Fruit fly (Drosophila melanogaster): Measurements from ENCODE around the gene CG1368.

CG1368 gene

dm6 chrX:14212147-14212792 is 37.7 kb downstream of the CG1368 start:
- TF ChIP-seq Vsx2 (GFP tag; optimal IDR thresholded peaks at IDR 0.05; ENCODE audit: partially characterized antibody) (peak; percentile 53), N (GFP tag; optimal IDR thresholded peaks at IDR 0.05) (no peak), Dif (GFP tag; optimal IDR thresholded peaks at IDR 0.05; ENCODE audit: partially characterized antibody) (peak; percentile 74), dmrt93B (GFP tag; optimal IDR thresholded peaks at IDR 0.05) (no peak), dl (GFP tag; optimal IDR thresholded peaks at IDR 0.05; ENCODE audit: insufficient read depth in 1 of 2, partially characterized antibody in 2 of 2) (peak; percentile 54 to 85)

dm6 chrX:14213509-14214154 is 39.1 kb downstream of the CG1368 start:
- TF ChIP-seq Myc (optimal IDR thresholded peaks at IDR 0.05) (no peak), ey (GFP tag; optimal IDR thresholded peaks at IDR 0.05) (no peak), psq (GFP tag; optimal IDR thresholded peaks at IDR 0.05) (no peak), Dfd (GFP tag; optimal IDR thresholded peaks at IDR 0.05) (peak; percentile 81), woc (GFP tag; optimal IDR thresholded peaks at IDR 0.05) (no peak), br (GFP tag; optimal IDR thresholded peaks at IDR 0.05) (no peak)

- no peak for TF ChIP-seq br (GFP tag; optimal IDR thresholded peaks at IDR 0.05)
- no peak for TF ChIP-seq fru (GFP tag; optimal IDR thresholded peaks at IDR 0.05)
- peak; percentile 41 for TF ChIP-seq rgr (GFP tag; optimal IDR thresholded peaks at IDR 0.05)
- no peak for TF ChIP-seq Jra (GFP tag; optimal IDR thresholded peaks at IDR 0.05)
- peak; percentile 61 for TF ChIP-seq HLH106 (tag; optimal IDR thresholded peaks at IDR 0.05)
- TF ChIP-seq Rel (GFP tag; optimal IDR thresholded peaks at IDR 0.05) = no peak
- TF ChIP-seq Rel (tag; optimal IDR thresholded peaks at IDR 0.05) = no peak
- peak; percentile 15 for TF ChIP-seq tai (GFP tag; optimal IDR thresholded peaks at IDR 0.05)
- no peak for TF ChIP-seq psq (GFP tag; optimal IDR thresholded peaks at IDR 0.05)
- no peak for TF ChIP-seq pan (optimal IDR thresholded peaks at IDR 0.05)
- TF ChIP-seq dsf (GFP tag; optimal IDR thresholded peaks at IDR 0.05; ENCODE audit: borderline replicate concordance) = no peak
- no peak for TF ChIP-seq Abd-B (GFP tag; optimal IDR thresholded peaks at IDR 0.05)
- TF ChIP-seq dl (GFP tag; optimal IDR thresholded peaks at IDR 0.05; ENCODE audit: insufficient read depth in 1 of 2, partially characterized antibody in 2 of 2) = no peak
- TF ChIP-seq CG32264 (GFP tag; optimal IDR thresholded peaks at IDR 0.05) = no peak
- TF ChIP-seq Hr83 (GFP tag; optimal IDR thresholded peaks at IDR 0.05; ENCODE audit: poor library complexity, severe bottlenecking) = no peak
- peak; percentile 9 for TF ChIP-seq h (GFP tag; optimal IDR thresholded peaks at IDR 0.05)
- no peak for TF ChIP-seq Vsx2 (GFP tag; optimal IDR thresholded peaks at IDR 0.05; ENCODE audit: partially characterized antibody)
- TF ChIP-seq CG9705 (GFP tag; optimal IDR thresholded peaks at IDR 0.05) = no peak
- TF ChIP-seq foxo (GFP tag; optimal IDR thresholded peaks at IDR 0.05) = peak in 1 of 2 experiments; percentile 33
- TF ChIP-seq Mio (GFP tag; optimal IDR thresholded peaks at IDR 0.05) = no peak
- peak; percentile 26 for TF ChIP-seq dmrt93B (GFP tag; optimal IDR thresholded peaks at IDR 0.05)
- peak; percentile 53 for TF ChIP-seq Sp1 (GFP tag; optimal IDR thresholded peaks at IDR 0.05)
- TF ChIP-seq sv (GFP tag; optimal IDR thresholded peaks at IDR 0.05) = no peak
- no peak for TF ChIP-seq GATAd (GFP tag; optimal IDR thresholded peaks at IDR 0.05)
- TF ChIP-seq Dfd (GFP tag; optimal IDR thresholded peaks at IDR 0.05) = no peak
- no peak for TF ChIP-seq jim (GFP tag; optimal IDR thresholded peaks at IDR 0.05)
- TF ChIP-seq lola (GFP tag; optimal IDR thresholded peaks at IDR 0.05) = no peak
- no peak for TF ChIP-seq Myc (optimal IDR thresholded peaks at IDR 0.05)
- TF ChIP-seq usp (GFP tag; optimal IDR thresholded peaks at IDR 0.05) = no peak
- TF ChIP-seq ey (GFP tag; optimal IDR thresholded peaks at IDR 0.05) = no peak
- no peak for TF ChIP-seq Dif (GFP tag; optimal IDR thresholded peaks at IDR 0.05; ENCODE audit: partially characterized antibody)
Observed at dm6 chrX:14214505-14215449, 40.2 kb downstream of the CG1368 start.

Data from whole organism, wandering third instar larva.